Worm (Caenorhabditis elegans) whole organism, L2 larva: ENCODE measurements around the gene ldh-1.

Source experiments
- C34F6.9 ChIP-seq: fragments of 150-350 bp; optimal IDR thresholded peaks from 2 replicates; lab custom pipeline; 2014; ENCODE audit warnings: missing biosample characterization, missing genetic modification characterization
- F13H6.1 ChIP-seq: sonication (generic microtip); optimal IDR thresholded peaks from 2 replicates; lab custom pipeline; 2016; ENCODE audit warnings: missing genetic modification characterization, missing compliant biosample characterization
- R02D3.7 ChIP-seq: fragments of 150-350 bp; optimal IDR thresholded peaks from 2 replicates; lab custom pipeline; 2014; ENCODE audit warnings: missing biosample characterization, missing genetic modification characterization
- Y55F3AM.14 ChIP-seq: fragments of 200-800 bp; sonication (Bioruptor generic); optimal IDR thresholded peaks from 2 replicates; lab custom pipeline; 2018; ENCODE audit warnings: mild to moderate bottlenecking, missing genetic modification characterization, missing compliant biosample characterization
- ZK546.5 ChIP-seq: sonication (generic microtip); optimal IDR thresholded peaks from 2 replicates; lab custom pipeline; 2017; ENCODE audit warnings: missing biosample characterization, missing genetic modification characterization
- alr-1 ChIP-seq: fragments of 150-350 bp; optimal IDR thresholded peaks from 2 replicates; lab custom pipeline; 2014; ENCODE audit warnings: missing biosample characterization, missing genetic modification characterization
- aly-2 ChIP-seq: fragments of 150-350 bp; optimal IDR thresholded peaks from 2 replicates; lab custom pipeline; 2014; ENCODE audit warnings: missing biosample characterization, missing genetic modification characterization
- ama-1 ChIP-seq: fragments of 150-350 bp; optimal IDR thresholded peaks from 2 replicates; lab custom pipeline; 2018; ENCODE audit warnings: inconsistent platforms
- blmp-1 ChIP-seq: sonication (generic microtip); optimal IDR thresholded peaks from 2 replicates; lab custom pipeline; 2017; ENCODE audit warnings: missing genetic modification characterization, mild to moderate bottlenecking, missing compliant biosample characterization, antibody characterized with exemption, moderate library complexity; ENCODE audit not compliant: insufficient read depth
- ceh-16 ChIP-seq: fragments of 150-350 bp; optimal IDR thresholded peaks from 2 replicates; lab custom pipeline; 2014; ENCODE audit warnings: missing biosample characterization, missing genetic modification characterization
- elt-1 ChIP-seq: fragments of 150-350 bp; optimal IDR thresholded peaks from 2 replicates; lab custom pipeline; 2014; ENCODE audit warnings: missing biosample characterization, missing genetic modification characterization
- elt-3 ChIP-seq: sonication (generic microtip); optimal IDR thresholded peaks from 2 replicates; lab custom pipeline; 2017; ENCODE audit warnings: missing biosample characterization, missing genetic modification characterization
- fos-1 ChIP-seq: fragments of 150-350 bp; optimal IDR thresholded peaks from 2 replicates; lab custom pipeline; 2014; ENCODE audit warnings: missing biosample characterization, missing genetic modification characterization
- lin-11 ChIP-seq: fragments of 150-350 bp; sonication (generic microtip); optimal IDR thresholded peaks from 2 replicates; lab custom pipeline; 2014; ENCODE audit warnings: missing biosample characterization, missing genetic modification characterization, inconsistent platforms, mixed read lengths
- lin-39 ChIP-seq: fragments of 150-350 bp; optimal IDR thresholded peaks from 2 replicates; lab custom pipeline; 2014; ENCODE audit warnings: missing biosample characterization, missing genetic modification reagents, missing genetic modification characterization
- lsy-2 ChIP-seq, 2 experiments: fragments of 150-350 bp in 1 of 2; sonication (generic microtip) in 1 of 2; optimal IDR thresholded peaks; 2 replicates each; lab custom pipeline; 2014 to 2017; ENCODE audit warnings: missing biosample characterization in 2 of 2, missing genetic modification characterization in 2 of 2
- nhr-10 ChIP-seq: sonication (generic microtip); optimal IDR thresholded peaks from 2 replicates; lab custom pipeline; 2017; ENCODE audit warnings: missing biosample characterization, missing genetic modification characterization
- nhr-129 ChIP-seq: fragments of 150-350 bp; optimal IDR thresholded peaks from 2 replicates; lab custom pipeline; 2014; ENCODE audit warnings: missing biosample characterization, missing genetic modification characterization
- nhr-21 ChIP-seq: fragments of 150-350 bp; optimal IDR thresholded peaks from 2 replicates; lab custom pipeline; 2014; ENCODE audit warnings: missing biosample characterization, missing genetic modification characterization
- nhr-23 ChIP-seq: fragments of 150-350 bp; optimal IDR thresholded peaks from 2 replicates; lab custom pipeline; 2014; ENCODE audit warnings: missing biosample characterization, missing genetic modification reagents, missing genetic modification characterization
- nhr-25 ChIP-seq: fragments of 150-350 bp; sonication (generic microtip); optimal IDR thresholded peaks from 3 replicates; lab custom pipeline; 2014; ENCODE audit warnings: missing biosample characterization, missing genetic modification characterization
- nhr-6 ChIP-seq: fragments of 150-350 bp; optimal IDR thresholded peaks from 2 replicates; lab custom pipeline; 2014; ENCODE audit warnings: missing biosample characterization, missing genetic modification characterization
- nhr-77 ChIP-seq: fragments of 150-350 bp; optimal IDR thresholded peaks from 2 replicates; lab custom pipeline; 2014; ENCODE audit warnings: missing biosample characterization, missing genetic modification characterization
- peb-1 ChIP-seq: fragments of 150-350 bp; optimal IDR thresholded peaks from 2 replicates; lab custom pipeline; 2014; ENCODE audit warnings: missing biosample characterization, missing genetic modification characterization
- sem-4 ChIP-seq: fragments of 150-350 bp; optimal IDR thresholded peaks from 2 replicates; lab custom pipeline; 2014; ENCODE audit warnings: missing biosample characterization, missing genetic modification reagents, missing genetic modification characterization
- skn-1 ChIP-seq: sonication (generic microtip); optimal IDR thresholded peaks from 2 replicates; lab custom pipeline; 2017; ENCODE audit warnings: missing biosample characterization, missing genetic modification characterization
- sma-3 ChIP-seq: sonication (generic microtip); optimal IDR thresholded peaks from 2 replicates; lab custom pipeline; 2016; ENCODE audit warnings: missing genetic modification reagents, missing genetic modification characterization, missing compliant biosample characterization
- sma-9 ChIP-seq, 2 experiments: fragments of 150-350 bp in 1 of 2; sonication (generic microtip) in 1 of 2; optimal IDR thresholded peaks; 2 replicates each; lab custom pipeline; 2014 to 2016; ENCODE audit warnings: missing genetic modification characterization in 2 of 2, mild to moderate bottlenecking in 1 of 2, missing biosample characterization in 1 of 2, missing compliant biosample characterization in 1 of 2, missing genetic modification reagents in 1 of 2, moderate library complexity in 1 of 2
- snpc-4 ChIP-seq: fragments of 150-350 bp; optimal IDR thresholded peaks from 2 replicates; lab custom pipeline; 2014; ENCODE audit warnings: missing biosample characterization, missing genetic modification characterization
- unc-39 ChIP-seq: fragments of 150-350 bp; optimal IDR thresholded peaks from 2 replicates; lab custom pipeline; 2014; ENCODE audit warnings: missing biosample characterization, missing genetic modification characterization
- unc-55 ChIP-seq: fragments of 150-350 bp; sonication (generic microtip); optimal IDR thresholded peaks from 3 replicates; lab custom pipeline; 2014; ENCODE audit warnings: missing biosample characterization, missing genetic modification reagents, missing genetic modification characterization
- zag-1 ChIP-seq: fragments of 150-350 bp; optimal IDR thresholded peaks from 2 replicates; lab custom pipeline; 2014; ENCODE audit warnings: missing biosample characterization, missing genetic modification characterization
- ztf-1 ChIP-seq: fragments of 200-800 bp; sonication (Bioruptor generic); conservative IDR thresholded peaks from 2 replicates; pipeline ENCODE4 v1.3.6; 2022; ENCODE audit warnings: missing genetic modification characterization, missing compliant biosample characterization
- ztf-11 ChIP-seq: sonication (generic microtip); optimal IDR thresholded peaks from 2 replicates; lab custom pipeline; 2017; ENCODE audit warnings: missing biosample characterization, missing genetic modification characterization

Gene ldh-1

DNA sequence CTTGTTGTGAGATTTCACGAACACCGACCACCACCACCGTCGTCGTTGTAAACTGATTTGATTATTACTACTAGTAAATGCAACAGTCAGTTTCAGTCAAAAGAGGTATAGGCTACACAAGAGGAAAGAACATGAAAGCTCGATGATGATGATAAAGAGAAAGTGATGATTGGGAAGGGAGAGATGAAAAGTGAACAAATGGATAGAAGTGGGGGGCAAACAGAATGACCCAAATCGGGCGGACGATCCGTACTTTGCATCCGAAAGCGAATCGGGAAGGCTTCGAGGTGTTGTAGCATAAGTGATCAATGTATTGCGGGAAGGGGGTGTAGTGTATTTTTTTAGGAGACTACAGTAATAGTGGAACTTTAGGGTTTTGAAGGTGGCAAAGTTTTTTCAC, 13.2 kb upstream of the ldh-1 start:
- TF ChIP-seq nhr-6 (tag; lab: Kevin White, UChicago) (no peak), Y55F3AM.14 (GFP tag; lab: Kevin White, UChicago) (no peak), blmp-1 (tag; lab: Kevin White, UChicago) (peak; percentile 30), nhr-10 (tag; lab: Kevin White, UChicago) (no peak), nhr-23 (tag; lab: Kevin White, UChicago) (no peak), sem-4 (tag; lab: Kevin White, UChicago) (no peak)

DNA sequence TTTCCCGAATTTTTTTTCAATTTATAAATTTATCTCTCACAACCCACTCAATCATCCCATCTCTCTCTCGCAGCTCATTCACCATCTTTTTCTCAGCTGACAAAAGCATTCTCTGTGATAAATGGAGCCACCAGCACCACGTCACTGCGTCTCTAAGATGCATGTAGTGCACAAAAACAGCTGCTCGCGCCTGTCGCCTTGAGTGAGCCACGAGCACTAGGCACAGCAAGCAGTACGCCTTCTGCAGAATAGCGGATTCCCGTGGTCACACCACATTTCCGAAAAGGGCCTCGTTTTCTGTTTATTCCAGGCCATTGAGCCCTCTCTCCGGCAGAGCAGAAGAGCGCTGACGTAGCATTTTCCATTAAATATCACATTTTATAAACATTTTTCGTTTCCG, 10.4 kb upstream of the ldh-1 start, which contains the start of gene F13D12.10:
Gene F13D12.10, plus strand, starts transcription at position 231 of the 400 bp plus-strand sequence.
- TF ChIP-seq nhr-129 (tag; lab: Kevin White, UChicago): peak; percentile 48
- TF ChIP-seq elt-1 (tag; lab: Kevin White, UChicago): no peak
- TF ChIP-seq nhr-25: no peak
- TF ChIP-seq lsy-2 (tag; optimal IDR thresholded peaks at IDR 0.05; lab: Kevin White, UChicago): peak in 1 of 2 experiments; percentile 14
- peak; percentile 17 for TF ChIP-seq C34F6.9
- no peak for TF ChIP-seq fos-1 (tag; lab: Kevin White, UChicago)
- TF ChIP-seq sma-9 (GFP tag; optimal IDR thresholded peaks at IDR 0.05; lab: Kevin White, UChicago): peak; percentile 45
- no peak for TF ChIP-seq sma-9 (tag; optimal IDR thresholded peaks at IDR 0.05; lab: Kevin White, UChicago)
- TF ChIP-seq lin-11 (tag; lab: Kevin White, UChicago): no peak
- no peak for TF ChIP-seq sma-3
- peak; percentile 43 for TF ChIP-seq F13H6.1 (tag; lab: Kevin White, UChicago)
- no peak for TF ChIP-seq skn-1 (tag; lab: Kevin White, UChicago)
- no peak for TF ChIP-seq lin-39 (tag; lab: Kevin White, UChicago)
- TF ChIP-seq ZK546.5: no peak
- TF ChIP-seq zag-1 (tag; lab: Kevin White, UChicago): peak; percentile 60
- TF ChIP-seq aly-2: no peak
- TF ChIP-seq unc-39 (tag; lab: Kevin White, UChicago): no peak

- TF ChIP-seq ama-1 (lab: Kevin White, UChicago) (no peak), peb-1 (tag; lab: Kevin White, UChicago) (no peak), snpc-4 (peak; percentile 37)
- TF ChIP-seq, all 48 proteins: peak for 1
Measured at ce11 chrII:11714728-11715127, 9.3 kb upstream of the ldh-1 start.

DNA sequence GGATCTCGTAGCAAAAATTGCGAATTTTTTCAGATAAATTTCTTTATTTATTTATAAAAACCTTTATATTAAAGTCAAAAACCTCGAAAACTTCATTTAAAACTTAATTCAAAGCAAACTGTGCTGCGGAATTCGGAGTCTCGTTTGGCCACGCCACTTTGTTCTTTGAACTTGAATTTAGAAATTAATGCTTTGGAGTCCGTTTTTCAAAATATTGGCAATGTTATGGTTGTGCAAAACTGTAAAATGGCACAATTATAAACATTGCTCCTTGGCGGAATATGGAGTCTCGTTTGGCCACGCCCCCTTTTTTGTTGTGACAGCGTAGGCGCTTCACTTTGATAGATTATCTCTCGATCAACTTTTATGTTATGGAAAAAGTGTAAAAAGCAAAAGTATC, 4.5 kb upstream of the ldh-1 start:
- TF ChIP-seq lsy-2 (tag; optimal IDR thresholded peaks at IDR 0.05; lab: Kevin White, UChicago) (peak in 1 of 2 experiments; percentile 38), sem-4 (tag; lab: Kevin White, UChicago) (no peak)

DNA sequence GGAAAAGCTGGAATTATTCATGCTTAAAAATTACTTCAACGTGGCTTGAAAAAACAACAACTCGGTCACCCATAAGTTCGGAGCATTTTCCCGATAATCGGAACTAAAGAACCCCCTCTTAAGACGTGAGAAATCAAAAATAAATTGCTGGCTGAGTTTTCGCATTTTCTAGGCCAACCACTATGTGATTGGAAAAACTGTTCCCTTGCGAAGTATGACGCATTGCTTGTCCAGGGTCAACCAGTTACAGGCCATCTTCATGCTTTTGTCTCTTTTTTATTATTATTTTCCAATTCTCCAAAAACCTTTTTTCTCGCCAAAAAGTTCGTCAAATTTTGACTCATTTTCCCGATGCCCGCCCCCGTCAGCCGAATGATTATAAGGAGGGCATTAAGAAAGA, 3.9 kb upstream of the ldh-1 start, which contains the start of gene F13D12.3:
Gene F13D12.3, plus strand, starts transcription at position 301 of the 400 bp plus-strand sequence.
- TF ChIP-seq ZK546.5 (no peak), nhr-77 (tag; lab: Kevin White, UChicago) (no peak)

ce11 chrII:11720819-11721218, 3.2 kb upstream of the ldh-1 start:
- TF ChIP-seq ceh-16 (tag; lab: Kevin White, UChicago) (no peak), snpc-4 (no peak), R02D3.7 (tag; lab: Kevin White, UChicago) (no peak), unc-39 (tag; lab: Kevin White, UChicago) (no peak), elt-3 (tag; lab: Kevin White, UChicago) (no peak), lsy-2 (tag; optimal IDR thresholded peaks at IDR 0.05; lab: Kevin White, UChicago) (no peak), aly-2 (no peak), peb-1 (tag; lab: Kevin White, UChicago) (no peak), elt-1 (tag; lab: Kevin White, UChicago) (no peak), alr-1 (tag; lab: Kevin White, UChicago) (no peak), nhr-23 (tag; lab: Kevin White, UChicago) (no peak), ztf-11 (no peak), nhr-21 (tag; lab: Kevin White, UChicago) (no peak), ztf-1 (no peak), C34F6.9 (no peak), blmp-1 (tag; lab: Kevin White, UChicago) (no peak), unc-55 (GFP tag; lab: Kevin White, UChicago) (no peak)
